Worm (Caenorhabditis elegans): ENCODE measurements around the gene mig-21.
A peak's percentile ranks its signal among the peaks of the same experiment; 100 is the strongest.

The mig-21 gene

ce11 chrIII:5841676-5842075 is 36.5 kb downstream of the mig-21 start:
- TF ChIP-seq unc-62 (GFP tag; optimal IDR thresholded peaks at IDR 0.05) = no peak
- no peak for TF ChIP-seq mbf-1 (tag; optimal IDR thresholded peaks at IDR 0.05)
- TF ChIP-seq ceh-16 (tag; optimal IDR thresholded peaks at IDR 0.05) = no peak
- TF ChIP-seq alr-1 (tag; optimal IDR thresholded peaks at IDR 0.05) = no peak
- TF ChIP-seq skn-1 (tag; optimal IDR thresholded peaks at IDR 0.05) = no peak
- no peak for TF ChIP-seq lin-13 (GFP tag; optimal IDR thresholded peaks at IDR 0.05)
- peak; percentile 63 for TF ChIP-seq nhr-25 (tag; optimal IDR thresholded peaks at IDR 0.05)
- TF ChIP-seq nhr-11 (tag; optimal IDR thresholded peaks at IDR 0.05) = no peak
- no peak for TF ChIP-seq nhr-237 (tag; optimal IDR thresholded peaks at IDR 0.05)
- no peak for TF ChIP-seq dmd-4 (tag; optimal IDR thresholded peaks at IDR 0.05)
- peak in 1 of 2 experiments; percentile 52 for TF ChIP-seq lsy-2 (tag; optimal IDR thresholded peaks at IDR 0.05)
- TF ChIP-seq mdl-1 (tag; optimal IDR thresholded peaks at IDR 0.05) = peak; percentile 42 to 63
- peak; percentile 37 for TF ChIP-seq sem-4 (tag; optimal IDR thresholded peaks at IDR 0.05)
- TF ChIP-seq ama-1 (optimal IDR thresholded peaks at IDR 0.05) = peak; percentile 58
- TF ChIP-seq sma-3 (GFP tag; optimal IDR thresholded peaks at IDR 0.05) = peak; percentile 39
- no peak for TF ChIP-seq nhr-10 (tag; optimal IDR thresholded peaks at IDR 0.05)
- no peak for TF ChIP-seq R02D3.7 (tag; optimal IDR thresholded peaks at IDR 0.05)
- no peak for TF ChIP-seq unc-55 (GFP tag; optimal IDR thresholded peaks at IDR 0.05)
- TF ChIP-seq fos-1 (tag; optimal IDR thresholded peaks at IDR 0.05) = peak; percentile 19
- no peak for TF ChIP-seq snpc-4 (tag; optimal IDR thresholded peaks at IDR 0.05)
- no peak for TF ChIP-seq aly-2 (tag; optimal IDR thresholded peaks at IDR 0.05)
- peak; percentile 47 for TF ChIP-seq nhr-21 (tag; optimal IDR thresholded peaks at IDR 0.05)
- TF ChIP-seq sma-9 (GFP tag; optimal IDR thresholded peaks at IDR 0.05) = peak; percentile 73
- no peak for TF ChIP-seq sma-9 (tag; optimal IDR thresholded peaks at IDR 0.05)
- no peak for TF ChIP-seq nhr-12 (tag; optimal IDR thresholded peaks at IDR 0.05)
- TF ChIP-seq nhr-129 (tag; optimal IDR thresholded peaks at IDR 0.05) = peak; percentile 78
- no peak for TF ChIP-seq ztf-4 (tag; optimal IDR thresholded peaks at IDR 0.05)
- peak; percentile 32 for TF ChIP-seq gmeb-1 (tag; optimal IDR thresholded peaks at IDR 0.05)
- TF ChIP-seq nhr-77 (tag; optimal IDR thresholded peaks at IDR 0.05) = no peak
- no peak for TF ChIP-seq nhr-6 (tag; optimal IDR thresholded peaks at IDR 0.05)
- no peak for TF ChIP-seq mab-5 (tag; optimal IDR thresholded peaks at IDR 0.05)
- TF ChIP-seq crh-2 (tag; optimal IDR thresholded peaks at IDR 0.05) = peak; percentile 9
- no peak for TF ChIP-seq ztf-11 (tag; optimal IDR thresholded peaks at IDR 0.05)
- TF ChIP-seq Y55F3AM.14 (GFP tag; optimal IDR thresholded peaks at IDR 0.05) = no peak
- peak; percentile 12 for TF ChIP-seq lin-11 (tag; optimal IDR thresholded peaks at IDR 0.05)
- no peak for TF ChIP-seq unc-39 (tag; optimal IDR thresholded peaks at IDR 0.05)
- no peak for TF ChIP-seq ZK546.5 (tag; optimal IDR thresholded peaks at IDR 0.05)
- no peak for TF ChIP-seq ztf-1 (GFP tag; conservative IDR thresholded peaks at IDR 0.05)
- no peak for TF ChIP-seq elt-1 (tag; optimal IDR thresholded peaks at IDR 0.05)
- TF ChIP-seq lin-39 (tag; optimal IDR thresholded peaks at IDR 0.05) = no peak
- TF ChIP-seq zag-1 (tag; optimal IDR thresholded peaks at IDR 0.05) = no peak
- TF ChIP-seq C34F6.9 (tag; optimal IDR thresholded peaks at IDR 0.05) = peak; percentile 44
- TF ChIP-seq egl-27 (tag; optimal IDR thresholded peaks at IDR 0.05) = no peak
- TF ChIP-seq F13H6.1 (tag; optimal IDR thresholded peaks at IDR 0.05) = peak; percentile 25
- TF ChIP-seq ceh-82 (tag; optimal IDR thresholded peaks at IDR 0.05) = no peak
- TF ChIP-seq peb-1 (tag; optimal IDR thresholded peaks at IDR 0.05) = no peak
- TF ChIP-seq nhr-23 (tag; optimal IDR thresholded peaks at IDR 0.05) = no peak
- peak; percentile 48 for TF ChIP-seq blmp-1 (tag; optimal IDR thresholded peaks at IDR 0.05; ENCODE audit: insufficient read depth)
- TF ChIP-seq elt-3 (tag; optimal IDR thresholded peaks at IDR 0.05) = no peak
